Comparison of ENCODE assay signal across 1 fruit fly cellular context in the genomic region with DNA sequence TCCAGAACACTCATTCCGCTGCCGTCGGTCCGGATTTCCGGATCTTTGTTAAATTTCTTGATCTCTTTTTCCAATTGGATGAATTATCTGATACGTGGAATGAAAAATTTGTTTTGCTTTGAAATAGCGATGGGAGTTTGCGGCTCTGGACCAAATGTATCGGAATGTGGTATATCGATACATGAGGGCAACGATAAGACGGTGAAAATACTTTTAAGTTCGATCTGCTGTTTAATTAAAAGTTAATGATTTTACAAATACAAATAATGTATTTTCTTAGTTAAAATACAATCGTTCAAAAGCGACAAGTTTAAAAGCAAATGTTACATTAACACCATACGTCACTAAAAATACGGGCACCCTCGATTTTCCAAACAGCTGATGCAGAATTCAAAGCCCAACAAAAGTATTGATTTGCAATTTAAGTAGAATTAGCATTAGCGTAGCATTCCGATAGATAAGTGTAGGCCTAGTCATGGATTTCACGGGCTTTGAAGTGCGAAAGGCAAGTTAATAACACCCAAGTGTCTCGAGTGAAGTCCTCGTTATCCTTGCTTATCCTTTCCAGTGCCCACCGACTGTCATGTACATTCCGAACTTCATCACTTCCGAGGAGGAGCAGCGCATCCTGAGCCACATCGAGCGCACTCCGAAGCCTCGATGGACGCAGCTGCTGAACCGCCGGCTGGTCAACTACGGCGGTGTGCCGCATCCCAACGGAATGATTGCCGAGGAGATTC.
TF ChIP-seq lines count a peak whose summit lies in the region.

Gene Cog4 (minus strand): TSS at position 139 of the 740 bp plus-strand sequence.
Gene CG6144 (plus strand): TSS at position 211 of the 740 bp plus-strand sequence.

TF ChIP-seq in whole organism, embryonic, 481 proteins besides CTCF, POLR2A, EP300 and RAD21 (continued from another document and continues in another):
- TF ChIP-seq ham (GFP tag; IDR thresholded peaks at IDR 0.05; lab: Robert Waterston, UW), result no peak
- peak; percentile 57 for TF ChIP-seq trem (tag; optimal IDR thresholded peaks at IDR 0.05; lab: Kevin White, UChicago)
- peak; percentile 11 for TF ChIP-seq CG13775 (GFP tag; optimal IDR thresholded peaks at IDR 0.05; lab: Kevin White, UChicago)
- TF ChIP-seq btn (GFP tag; optimal IDR thresholded peaks at IDR 0.05; lab: Kevin White, UChicago), result no peak
- TF ChIP-seq CG11456 (GFP tag; IDR thresholded peaks at IDR 0.05; lab: Robert Waterston, UW), result no peak
- TF ChIP-seq CG2120 (GFP tag; optimal IDR thresholded peaks at IDR 0.05; lab: Kevin White, UChicago), result peak; percentile 54
- no peak for TF ChIP-seq CG31224 (GFP tag; IDR thresholded peaks at IDR 0.05; lab: Robert Waterston, UW)
- TF ChIP-seq Mrtf (GFP tag; IDR thresholded peaks at IDR 0.05; lab: Robert Waterston, UW), result no peak
- no peak for TF ChIP-seq sim (GFP tag; IDR thresholded peaks at IDR 0.05; lab: Robert Waterston, UW)
- peak; percentile 4 to 6 for TF ChIP-seq dpn (GFP tag; optimal IDR thresholded peaks at IDR 0.05; lab: Kevin White, UChicago)
- TF ChIP-seq lmd (GFP tag; IDR thresholded peaks at IDR 0.05; lab: Robert Waterston, UW), result no peak
- 0 out of 2 replicates have a peak, but pooled peaks have one; percentile 12 for TF ChIP-seq CG32772 (GFP tag; IDR thresholded peaks at IDR 0.05; lab: Robert Waterston, UW)
- peak; percentile 63 for TF ChIP-seq CG6689 (GFP tag; IDR thresholded peaks at IDR 0.05; lab: Robert Waterston, UW)
- peak; percentile 56 for TF ChIP-seq gfzf (GFP tag; optimal IDR thresholded peaks at IDR 0.05; lab: Kevin White, UChicago)
- no peak for TF ChIP-seq zen (tag; optimal IDR thresholded peaks at IDR 0.05; lab: Kevin White, UChicago)
- no peak for TF ChIP-seq CG17912 (GFP tag; optimal IDR thresholded peaks at IDR 0.05; lab: Kevin White, UChicago)
- no peak for TF ChIP-seq NFAT (GFP tag; IDR thresholded peaks at IDR 0.05; lab: Robert Waterston, UW)
- no peak for TF ChIP-seq CG10431 (GFP tag; optimal IDR thresholded peaks at IDR 0.05; lab: Kevin White, UChicago)
- no peak for TF ChIP-seq CG10565 (GFP tag; optimal IDR thresholded peaks at IDR 0.05; lab: Kevin White, UChicago)
- TF ChIP-seq CG11398 (GFP tag; optimal IDR thresholded peaks at IDR 0.05; lab: Kevin White, UChicago), result no peak
- TF ChIP-seq CG8765 (GFP tag; IDR thresholded peaks at IDR 0.05; lab: Robert Waterston, UW), result no peak
- peak; percentile 19; the same call in 1 of the 2 replicates for TF ChIP-seq Ptx1 (GFP tag; IDR thresholded peaks at IDR 0.05; lab: Robert Waterston, UW)
- peak in 1 of 2 experiments; percentile 78 for TF ChIP-seq tll (GFP tag; optimal IDR thresholded peaks at IDR 0.05; lab: Kevin White, UChicago)
- TF ChIP-seq Hey (tag; optimal IDR thresholded peaks at IDR 0.05; lab: Kevin White, UChicago), result no peak
- no peak for TF ChIP-seq Eip74EF (GFP tag; optimal IDR thresholded peaks at IDR 0.05; lab: Kevin White, UChicago)
- no peak for TF ChIP-seq CG1647 (GFP tag; optimal IDR thresholded peaks at IDR 0.05; lab: Kevin White, UChicago)
- no peak for TF ChIP-seq CG12299 (tag; optimal IDR thresholded peaks at IDR 0.05; lab: Kevin White, UChicago)
- TF ChIP-seq Pdp1 (GFP tag; optimal IDR thresholded peaks at IDR 0.05; lab: Kevin White, UChicago), result peak in 1 of 2 experiments; percentile 22
- no peak for TF ChIP-seq slp2 (GFP tag; optimal IDR thresholded peaks at IDR 0.05; lab: Kevin White, UChicago)
- no peak for TF ChIP-seq cwo (GFP tag; optimal IDR thresholded peaks at IDR 0.05; lab: Kevin White, UChicago)
- no peak for TF ChIP-seq CG11723 (GFP tag; optimal IDR thresholded peaks at IDR 0.05; lab: Kevin White, UChicago)
- peak; percentile 33 for TF ChIP-seq Side (GFP tag; optimal IDR thresholded peaks at IDR 0.05; lab: Kevin White, UChicago)
- TF ChIP-seq CG5245 (GFP tag; optimal IDR thresholded peaks at IDR 0.05; lab: Kevin White, UChicago), result no peak
- TF ChIP-seq Lpt (GFP tag; optimal IDR thresholded peaks at IDR 0.05; lab: Kevin White, UChicago), result no peak
- TF ChIP-seq CG8089 (GFP tag; optimal IDR thresholded peaks at IDR 0.05; lab: Kevin White, UChicago), result no peak
- no peak for TF ChIP-seq jing (GFP tag; optimal IDR thresholded peaks at IDR 0.05; lab: Kevin White, UChicago)
- TF ChIP-seq hkb (optimal IDR thresholded peaks at IDR 0.05; lab: Kevin White, UChicago), result no peak
- peak; percentile 49; the same call in 1 of the 2 replicates for TF ChIP-seq hkb (GFP tag; IDR thresholded peaks at IDR 0.05; lab: Robert Waterston, UW)
- no peak for TF ChIP-seq Sox100B (GFP tag; optimal IDR thresholded peaks at IDR 0.05; lab: Kevin White, UChicago)
- no peak for TF ChIP-seq eve (GFP tag; optimal IDR thresholded peaks at IDR 0.05; lab: Kevin White, UChicago)
- TF ChIP-seq CG17568 (GFP tag; optimal IDR thresholded peaks at IDR 0.05; lab: Kevin White, UChicago), result no peak
- no peak for TF ChIP-seq CG2202 (tag; optimal IDR thresholded peaks at IDR 0.05; lab: Kevin White, UChicago)
- TF ChIP-seq crol (GFP tag; IDR thresholded peaks at IDR 0.05; lab: Robert Waterston, UW), result no peak
- TF ChIP-seq dysf (GFP tag; IDR thresholded peaks at IDR 0.05; lab: Robert Waterston, UW), result no peak
- TF ChIP-seq CG14860 (GFP tag; IDR thresholded peaks at IDR 0.05; lab: Robert Waterston, UW; ENCODE audit: partially characterized antibody), result peak; percentile 53; the same call in 2 of the 3 replicates
- peak; percentile 87 for TF ChIP-seq Sry-δ (GFP tag; optimal IDR thresholded peaks at IDR 0.05; lab: Kevin White, UChicago)
- TF ChIP-seq Dip3 (GFP tag; optimal IDR thresholded peaks at IDR 0.05; lab: Kevin White, UChicago), result no peak
- no peak for TF ChIP-seq CG13624 (GFP tag; optimal IDR thresholded peaks at IDR 0.05; lab: Kevin White, UChicago)
- TF ChIP-seq tap (tag; optimal IDR thresholded peaks at IDR 0.05; lab: Kevin White, UChicago), result no peak
- no peak for TF ChIP-seq CG15696 (tag; optimal IDR thresholded peaks at IDR 0.05; lab: Kevin White, UChicago)
- TF ChIP-seq CG8359 (GFP tag; optimal IDR thresholded peaks at IDR 0.05; lab: Kevin White, UChicago; ENCODE audit: borderline replicate concordance), result no peak
- peak; percentile 56 for TF ChIP-seq pum (GFP tag; optimal IDR thresholded peaks at IDR 0.05; lab: Kevin White, UChicago)
- 0 out of 4 replicates have a peak, but pooled peaks have one; percentile 73 for TF ChIP-seq chinmo (GFP tag; IDR thresholded peaks at IDR 0.05; lab: Robert Waterston, UW; ENCODE audit: partially characterized antibody)
- TF ChIP-seq pnt (GFP tag; optimal IDR thresholded peaks at IDR 0.05; lab: Kevin White, UChicago), result no peak
- TF ChIP-seq jumu (GFP tag; optimal IDR thresholded peaks at IDR 0.05; lab: Kevin White, UChicago), result peak; percentile 47
- no peak for TF ChIP-seq CG3281 (GFP tag; optimal IDR thresholded peaks at IDR 0.05; lab: Kevin White, UChicago)
- TF ChIP-seq CG1529 (GFP tag; optimal IDR thresholded peaks at IDR 0.05; lab: Kevin White, UChicago), result no peak
- no peak for TF ChIP-seq CG15479 (GFP tag; optimal IDR thresholded peaks at IDR 0.05; lab: Kevin White, UChicago)
- no peak for TF ChIP-seq dati (GFP tag; IDR thresholded peaks at IDR 0.05; lab: Robert Waterston, UW)
- TF ChIP-seq ci (GFP tag; IDR thresholded peaks at IDR 0.05; lab: Robert Waterston, UW), result 0 out of 3 replicates have a peak, but pooled peaks have one; percentile 34
- no peak for TF ChIP-seq CG1832 (GFP tag; optimal IDR thresholded peaks at IDR 0.05; lab: Kevin White, UChicago)
- TF ChIP-seq oc (tag; optimal IDR thresholded peaks at IDR 0.05; lab: Kevin White, UChicago), result no peak
- peak; percentile 21 for TF ChIP-seq CG16863 (GFP tag; optimal IDR thresholded peaks at IDR 0.05; lab: Kevin White, UChicago)
- no peak for TF ChIP-seq scrt (GFP tag; optimal IDR thresholded peaks at IDR 0.05; lab: Kevin White, UChicago)
- TF ChIP-seq fru (optimal IDR thresholded peaks at IDR 0.05; lab: Kevin White, UChicago), result no peak
- TF ChIP-seq br (optimal IDR thresholded peaks at IDR 0.05; lab: Kevin White, UChicago), result no peak
- TF ChIP-seq CG8924 (tag; optimal IDR thresholded peaks at IDR 0.05; lab: Kevin White, UChicago), result no peak
- TF ChIP-seq az2 (GFP tag; optimal IDR thresholded peaks at IDR 0.05; lab: Kevin White, UChicago), result peak; percentile 9
- peak; percentile 29 for TF ChIP-seq Hsf (GFP tag; optimal IDR thresholded peaks at IDR 0.05; lab: Kevin White, UChicago)
- no peak for TF ChIP-seq bowl (GFP tag; IDR thresholded peaks at IDR 0.05; lab: Robert Waterston, UW)
- no peak for TF ChIP-seq tx (GFP tag; optimal IDR thresholded peaks at IDR 0.05; lab: Kevin White, UChicago)
- no peak for TF ChIP-seq PHDP (tag; optimal IDR thresholded peaks at IDR 0.05; lab: Kevin White, UChicago)
- TF ChIP-seq Usf (GFP tag; optimal IDR thresholded peaks at IDR 0.05; lab: Kevin White, UChicago), result no peak
- TF ChIP-seq CG10147 (GFP tag; optimal IDR thresholded peaks at IDR 0.05; lab: Kevin White, UChicago), result no peak
- TF ChIP-seq GATAe (GFP tag; conservative IDR thresholded peaks at IDR 0.05; lab: Robert Waterston, UW), result no peak
- TF ChIP-seq sug (tag; optimal IDR thresholded peaks at IDR 0.05; lab: Kevin White, UChicago), result no peak
- TF ChIP-seq esg (GFP tag; conservative IDR thresholded peaks at IDR 0.05; lab: Robert Waterston, UW), result 0 out of 2 replicates have a peak, but pooled peaks have one; percentile 7
- no peak for TF ChIP-seq ems (GFP tag; optimal IDR thresholded peaks at IDR 0.05; lab: Kevin White, UChicago)
- no peak for TF ChIP-seq Gug (GFP tag; IDR thresholded peaks at IDR 0.05; lab: Robert Waterston, UW)
- no peak for TF ChIP-seq cg (GFP tag; optimal IDR thresholded peaks at IDR 0.05; lab: Kevin White, UChicago)
- peak; percentile 68 for TF ChIP-seq inv (GFP tag; IDR thresholded peaks at IDR 0.05; lab: Robert Waterston, UW; ENCODE audit: partially characterized antibody)
- TF ChIP-seq CG17612 (GFP tag; IDR thresholded peaks at IDR 0.05; lab: Robert Waterston, UW), result no peak
- no peak for TF ChIP-seq Atf3 (GFP tag; optimal IDR thresholded peaks at IDR 0.05; lab: Kevin White, UChicago)
- peak; percentile 27 for TF ChIP-seq Max (GFP tag; optimal IDR thresholded peaks at IDR 0.05; lab: Kevin White, UChicago)
- no peak for TF ChIP-seq CG4328 (GFP tag; optimal IDR thresholded peaks at IDR 0.05; lab: Kevin White, UChicago)
- no peak for TF ChIP-seq CG18599 (GFP tag; optimal IDR thresholded peaks at IDR 0.05; lab: Kevin White, UChicago)
- no peak for TF ChIP-seq ATbp (GFP tag; optimal IDR thresholded peaks at IDR 0.05; lab: Kevin White, UChicago)
- no peak for TF ChIP-seq prd (optimal IDR thresholded peaks at IDR 0.05; lab: Kevin White, UChicago)
- peak; percentile 48; the same call in 2 of the 3 replicates for TF ChIP-seq prd (GFP tag; IDR thresholded peaks at IDR 0.05; lab: Robert Waterston, UW)
- TF ChIP-seq CkIIα-i1 (GFP tag; IDR thresholded peaks at IDR 0.05; lab: Robert Waterston, UW), result no peak
- no peak for TF ChIP-seq ro (GFP tag; IDR thresholded peaks at IDR 0.05; lab: Robert Waterston, UW)
- no peak for TF ChIP-seq CG32767 (GFP tag; IDR thresholded peaks at IDR 0.05; lab: Robert Waterston, UW)
- no peak for TF ChIP-seq abd-A (tag; optimal IDR thresholded peaks at IDR 0.05; lab: Kevin White, UChicago)
- no peak for TF ChIP-seq Hr51 (GFP tag; optimal IDR thresholded peaks at IDR 0.05; lab: Kevin White, UChicago)
- TF ChIP-seq CG17385 (GFP tag; optimal IDR thresholded peaks at IDR 0.05; lab: Kevin White, UChicago), result no peak
- no peak for TF ChIP-seq Dek (tag; optimal IDR thresholded peaks at IDR 0.05; lab: Kevin White, UChicago)
- TF ChIP-seq CrebB (tag; optimal IDR thresholded peaks at IDR 0.05; lab: Kevin White, UChicago), result no peak
- no peak for TF ChIP-seq bigmax (GFP tag; optimal IDR thresholded peaks at IDR 0.05; lab: Kevin White, UChicago)
- no peak for TF ChIP-seq Dad (GFP tag; optimal IDR thresholded peaks at IDR 0.05; lab: Kevin White, UChicago)
- TF ChIP-seq CG7357 (GFP tag; IDR thresholded peaks at IDR 0.05; lab: Robert Waterston, UW), result no peak
- TF ChIP-seq knrl (GFP tag; IDR thresholded peaks at IDR 0.05; lab: Robert Waterston, UW; ENCODE audit: partially characterized antibody), result peak; percentile 77
- TF ChIP-seq CG30431 (GFP tag; optimal IDR thresholded peaks at IDR 0.05; lab: Kevin White, UChicago), result no peak
- no peak for TF ChIP-seq CG3847 (GFP tag; IDR thresholded peaks at IDR 0.05; lab: Robert Waterston, UW)
- no peak for TF ChIP-seq CG14667 (GFP tag; IDR thresholded peaks at IDR 0.05; lab: Robert Waterston, UW)
- no peak for TF ChIP-seq unpg (GFP tag; optimal IDR thresholded peaks at IDR 0.05; lab: Kevin White, UChicago)
- TF ChIP-seq Atf-2 (GFP tag; optimal IDR thresholded peaks at IDR 0.05; lab: Kevin White, UChicago), result no peak
- TF ChIP-seq ftz-f1 (GFP tag; optimal IDR thresholded peaks at IDR 0.05; lab: Kevin White, UChicago), result no peak
- TF ChIP-seq CG14050 (GFP tag; IDR thresholded peaks at IDR 0.05; lab: Robert Waterston, UW), result no peak
- no peak for TF ChIP-seq CG11085 (GFP tag; IDR thresholded peaks at IDR 0.05; lab: Robert Waterston, UW)
- TF ChIP-seq CG16815 (GFP tag; optimal IDR thresholded peaks at IDR 0.05; lab: Kevin White, UChicago), result no peak
- no peak for TF ChIP-seq CG12155 (GFP tag; optimal IDR thresholded peaks at IDR 0.05; lab: Kevin White, UChicago)
- no peak for TF ChIP-seq tup (GFP tag; optimal IDR thresholded peaks at IDR 0.05; lab: Kevin White, UChicago)
- TF ChIP-seq CG7745 (tag; optimal IDR thresholded peaks at IDR 0.05; lab: Kevin White, UChicago), result no peak
- TF ChIP-seq CG32532 (GFP tag; IDR thresholded peaks at IDR 0.05; lab: Robert Waterston, UW), result peak; percentile 21; the same call in 1 of the 2 replicates
- TF ChIP-seq jigr1 (GFP tag; IDR thresholded peaks at IDR 0.05; lab: Robert Waterston, UW), result no peak
- no peak for TF ChIP-seq Tbp (GFP tag; optimal IDR thresholded peaks at IDR 0.05; lab: Kevin White, UChicago)
- no peak for TF ChIP-seq Drgx (GFP tag; IDR thresholded peaks at IDR 0.05; lab: Robert Waterston, UW)
- TF ChIP-seq luna (GFP tag; optimal IDR thresholded peaks at IDR 0.05; lab: Kevin White, UChicago), result no peak
- TF ChIP-seq MESR4 (GFP tag; optimal IDR thresholded peaks at IDR 0.05; lab: Kevin White, UChicago), result peak; percentile 31
- TF ChIP-seq CG6175 (GFP tag; IDR thresholded peaks at IDR 0.05; lab: Robert Waterston, UW), result no peak
- no peak for TF ChIP-seq aop (GFP tag; IDR thresholded peaks at IDR 0.05; lab: Robert Waterston, UW)
- no peak for TF ChIP-seq Rx (GFP tag; IDR thresholded peaks at IDR 0.05; lab: Robert Waterston, UW)
- TF ChIP-seq kah (GFP tag; optimal IDR thresholded peaks at IDR 0.05; lab: Kevin White, UChicago), result no peak
- no peak for TF ChIP-seq corto (GFP tag; optimal IDR thresholded peaks at IDR 0.05; lab: Kevin White, UChicago)
- TF ChIP-seq mam (GFP tag; optimal IDR thresholded peaks at IDR 0.05; lab: Kevin White, UChicago), result peak; percentile 48
- TF ChIP-seq tio (GFP tag; optimal IDR thresholded peaks at IDR 0.05; lab: Kevin White, UChicago), result no peak
- no peak for TF ChIP-seq ken (GFP tag; IDR thresholded peaks at IDR 0.05; lab: Robert Waterston, UW)
